Worm (Caenorhabditis elegans): ENCODE results near the gene spop-1.

DNA sequence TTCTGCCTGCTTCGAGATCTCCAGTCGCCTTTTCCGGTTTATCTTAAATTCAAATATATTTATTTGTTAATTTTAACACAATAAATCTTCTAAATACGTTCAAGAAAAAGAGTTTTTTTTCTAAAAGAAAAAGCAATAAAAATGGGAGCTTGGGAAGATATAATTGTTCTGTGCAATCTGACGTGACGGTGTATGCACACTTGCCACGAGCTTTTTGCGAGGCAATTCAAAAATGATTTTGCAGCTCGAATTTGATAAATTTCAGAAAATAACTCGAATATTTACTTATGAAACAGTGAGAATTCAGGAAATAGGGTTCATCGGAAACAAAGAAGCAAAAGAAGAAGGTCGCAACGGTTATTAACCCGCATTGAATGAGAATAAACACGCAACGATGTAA is 4.8 kb downstream of the spop-1 start:
- TF ChIP-seq swsn-7 (tag; optimal IDR thresholded peaks at IDR 0.05) (no peak), ama-1 (optimal IDR thresholded peaks at IDR 0.05) (no peak), nhr-77 (tag; optimal IDR thresholded peaks at IDR 0.05) (no peak), elt-3 (tag; optimal IDR thresholded peaks at IDR 0.05) (no peak), F16B12.6 (tag; optimal IDR thresholded peaks at IDR 0.05) (peak; percentile 79), zag-1 (tag; optimal IDR thresholded peaks at IDR 0.05) (no peak), mdl-1 (tag; optimal IDR thresholded peaks at IDR 0.05) (peak in 1 of 2 experiments; percentile 30), mep-1 (tag; optimal IDR thresholded peaks at IDR 0.05) (no peak), unc-30 (tag; optimal IDR thresholded peaks at IDR 0.05) (no peak), nhr-84 (tag; optimal IDR thresholded peaks at IDR 0.05) (no peak), ztf-11 (tag; optimal IDR thresholded peaks at IDR 0.05) (no peak), nhr-28 (tag; optimal IDR thresholded peaks at IDR 0.05) (no peak), aly-2 (tag; optimal IDR thresholded peaks at IDR 0.05) (no peak)
